Fruit fly (Drosophila melanogaster) whole organism, embryonic: ENCODE data around the gene CG10747.

ENCODE experiments used
- CG10979 ChIP-seq: fragments of 200-800 bp; sonication (Bioruptor generic); optimal IDR thresholded peaks from 2 replicates; lab custom pipeline; 2018; ENCODE audit warnings: missing biosample characterization, mild to moderate bottlenecking, missing genetic modification characterization, moderate library complexity
- CG11093 ChIP-seq: fragments of 200-800 bp; sonication (Bioruptor generic); IDR thresholded peaks from 3 replicates; pipeline ENCODE4 v1.3.6; 2022; ENCODE audit warnings: missing biosample characterization, missing genetic modification characterization
- CG11695 ChIP-seq: fragments of 200-800 bp; sonication (Bioruptor generic); IDR thresholded peaks from 3 replicates; pipeline ENCODE4 v1.3.6; 2022; ENCODE audit warnings: missing biosample characterization, missing genetic modification characterization
- CG12744 ChIP-seq: fragments of 200-800 bp; sonication (Bioruptor generic); optimal IDR thresholded peaks from 2 replicates; lab custom pipeline; 2016; ENCODE audit warnings: missing biosample characterization, missing genetic modification characterization
- CG14860 ChIP-seq: fragments of 200-800 bp; sonication (Bioruptor generic); IDR thresholded peaks from 3 replicates; pipeline ENCODE4 v1.3.6; 2022; ENCODE audit warnings: missing biosample characterization, missing genetic modification characterization; ENCODE audit not compliant: partially characterized antibody
- CG1603 ChIP-seq: fragments of 200-800 bp; sonication (Bioruptor generic); optimal IDR thresholded peaks from 2 replicates; lab custom pipeline; 2019; ENCODE audit warnings: missing biosample characterization, mild to moderate bottlenecking, missing genetic modification characterization, moderate library complexity
- CG17359 ChIP-seq: fragments of 200-800 bp; sonication (Bioruptor generic); optimal IDR thresholded peaks from 3 replicates; lab custom pipeline; 2018; ENCODE audit warnings: missing biosample characterization, mild to moderate bottlenecking, missing genetic modification characterization, moderate library complexity
- CG1792 ChIP-seq: fragments of 200-800 bp; sonication (Bioruptor generic); optimal IDR thresholded peaks from 2 replicates; lab custom pipeline; 2016; ENCODE audit warnings: missing biosample characterization, missing genetic modification characterization
- CG2120 ChIP-seq: fragments of 200-800 bp; sonication (Bioruptor generic); optimal IDR thresholded peaks from 3 replicates; lab custom pipeline; 2016; ENCODE audit warnings: missing biosample characterization, missing genetic modification characterization
- CG30020 ChIP-seq: fragments of 200-800 bp; optimal IDR thresholded peaks from 2 replicates; lab custom pipeline; 2019; ENCODE audit warnings: missing biosample characterization, mild to moderate bottlenecking, missing genetic modification characterization, moderate library complexity
- CG30403 ChIP-seq: fragments of 200-800 bp; sonication (Bioruptor generic); optimal IDR thresholded peaks from 3 replicates; lab custom pipeline; 2016; ENCODE audit warnings: missing biosample characterization, missing genetic modification characterization
- CG3163 ChIP-seq: fragments of 200-800 bp; sonication (Bioruptor generic); optimal IDR thresholded peaks from 3 replicates; lab custom pipeline; 2016; ENCODE audit warnings: missing biosample characterization, missing genetic modification characterization
- CG32772 ChIP-seq: fragments of 200-800 bp; sonication (Bioruptor generic); IDR thresholded peaks from 2 replicates; pipeline ENCODE4 v1.3.6; 2022; ENCODE audit warnings: missing biosample characterization, missing genetic modification characterization
- CG34224 ChIP-seq: fragments of 200-800 bp; sonication (Bioruptor generic); IDR thresholded peaks from 3 replicates; pipeline ENCODE4 v1.3.6; 2022; ENCODE audit warnings: missing biosample characterization, missing genetic modification characterization; ENCODE audit not compliant: partially characterized antibody
- CG7786 ChIP-seq: fragments of 200-800 bp; sonication (Bioruptor generic); optimal IDR thresholded peaks from 2 replicates; lab custom pipeline; 2016; ENCODE audit warnings: missing biosample characterization, missing genetic modification characterization
- CG7928 ChIP-seq: fragments of 200-800 bp; sonication (Bioruptor generic); optimal IDR thresholded peaks from 2 replicates; lab custom pipeline; 2017; ENCODE audit warnings: missing biosample characterization, mild to moderate bottlenecking, missing genetic modification characterization
- CG8281 ChIP-seq: fragments of 200-800 bp; sonication (Bioruptor generic); optimal IDR thresholded peaks from 2 replicates; lab custom pipeline; 2018; ENCODE audit warnings: missing biosample characterization, mild to moderate bottlenecking, missing genetic modification characterization, moderate library complexity
- CG8359 ChIP-seq: fragments of 200-800 bp; sonication (Bioruptor generic); optimal IDR thresholded peaks from 2 replicates; lab custom pipeline; 2017; ENCODE audit warnings: missing biosample characterization, mild to moderate bottlenecking, missing genetic modification characterization, borderline replicate concordance
- CG8765 ChIP-seq: fragments of 200-800 bp; sonication (Bioruptor generic); IDR thresholded peaks from 2 replicates; pipeline ENCODE4 v1.3.6; 2022; ENCODE audit warnings: missing biosample characterization, missing genetic modification characterization
- Gug ChIP-seq: fragments of 200-800 bp; sonication (Bioruptor generic); IDR thresholded peaks from 4 replicates; pipeline ENCODE4 v1.3.6; 2022; ENCODE audit warnings: missing biosample characterization, missing genetic modification characterization
- H15 ChIP-seq: fragments of 200-800 bp; sonication (Bioruptor generic); IDR thresholded peaks from 3 replicates; pipeline ENCODE4 v1.3.6; 2022; ENCODE audit warnings: missing biosample characterization, missing genetic modification characterization
- Max ChIP-seq: fragments of 200-800 bp; sonication (Bioruptor generic); optimal IDR thresholded peaks from 2 replicates; lab custom pipeline; 2016; ENCODE audit warnings: missing biosample characterization, mild to moderate bottlenecking, missing genetic modification characterization
- Med ChIP-seq: fragments of 200-800 bp; sonication (Bioruptor generic); peaks from one replicate; lab custom pipeline; 2016; ENCODE audit warnings: missing biosample characterization, missing genetic modification characterization, mild to moderate bottlenecking, inconsistent platforms, moderate library complexity
- NfI ChIP-seq: fragments of 200-800 bp; sonication (Bioruptor generic); optimal IDR thresholded peaks from 3 replicates; lab custom pipeline; 2018; ENCODE audit warnings: missing biosample characterization, mild to moderate bottlenecking, missing genetic modification characterization, moderate library complexity
- Opbp ChIP-seq: fragments of 200-800 bp; sonication (Bioruptor generic); IDR thresholded peaks from 3 replicates; pipeline ENCODE4 v1.3.6; 2022; ENCODE audit warnings: missing biosample characterization, missing genetic modification characterization; ENCODE audit not compliant: partially characterized antibody
- Ptx1 ChIP-seq: fragments of 200-800 bp; sonication (Bioruptor generic); IDR thresholded peaks from 2 replicates; pipeline ENCODE4 v1.3.6; 2022; ENCODE audit warnings: missing biosample characterization, missing genetic modification characterization
- YL-1 ChIP-seq: fragments of 200-800 bp; sonication (Bioruptor generic); optimal IDR thresholded peaks from 3 replicates; lab custom pipeline; 2017; ENCODE audit warnings: missing biosample characterization, mild to moderate bottlenecking, missing genetic modification characterization
- abd-A ChIP-seq: fragments of 200-800 bp; sonication (Bioruptor generic); optimal IDR thresholded peaks from 3 replicates; lab custom pipeline; 2019; ENCODE audit warnings: missing biosample characterization, mild to moderate bottlenecking, missing genetic modification characterization, moderate library complexity
- amos ChIP-seq: fragments of 200-800 bp; sonication (Bioruptor generic); IDR thresholded peaks from 2 replicates; pipeline ENCODE4 v1.3.6; 2022; ENCODE audit warnings: missing biosample characterization, missing genetic modification characterization; ENCODE audit not compliant: partially characterized antibody
- btn ChIP-seq: fragments of 200-800 bp; sonication (Bioruptor generic); optimal IDR thresholded peaks from 2 replicates; lab custom pipeline; 2016; ENCODE audit warnings: missing biosample characterization, missing genetic modification characterization
- fru ChIP-seq: fragments of >200 bp; optimal IDR thresholded peaks from 2 replicates; lab custom pipeline; 2017
- gce ChIP-seq: fragments of 200-800 bp; sonication (Bioruptor generic); IDR thresholded peaks from 3 replicates; pipeline ENCODE4 v1.3.6; 2022; ENCODE audit warnings: missing biosample characterization, missing genetic modification characterization
- grn ChIP-seq: fragments of 200-800 bp; sonication (Bioruptor generic); optimal IDR thresholded peaks from 3 replicates; lab custom pipeline; 2017; ENCODE audit warnings: missing biosample characterization, missing genetic modification characterization
- gro ChIP-seq: fragments of 200-800 bp; sonication (Bioruptor generic); optimal IDR thresholded peaks from 2 replicates; lab custom pipeline; 2016; ENCODE audit warnings: missing biosample characterization, missing genetic modification characterization
- gt ChIP-seq: fragments of 200-800 bp; sonication (Bioruptor generic); IDR thresholded peaks from 2 replicates; pipeline ENCODE4 v1.3.6; 2022; ENCODE audit warnings: missing biosample characterization, missing genetic modification characterization
- ham ChIP-seq: fragments of 200-800 bp; sonication (Bioruptor generic); IDR thresholded peaks from 2 replicates; pipeline ENCODE4 v1.3.6; 2022; ENCODE audit warnings: missing biosample characterization, missing genetic modification characterization
- hth ChIP-seq: fragments of >200 bp; optimal IDR thresholded peaks from 2 replicates; lab custom pipeline; 2017; ENCODE audit warnings: inconsistent platforms
- klu ChIP-seq: fragments of 200-800 bp; sonication (Bioruptor generic); IDR thresholded peaks from 2 replicates; pipeline ENCODE4 v1.3.6; 2022; ENCODE audit warnings: missing biosample characterization, missing genetic modification characterization
- lbe ChIP-seq: fragments of 200-800 bp; sonication (Bioruptor generic); optimal IDR thresholded peaks from 2 replicates; lab custom pipeline; 2016; ENCODE audit warnings: missing biosample characterization, mild to moderate bottlenecking, missing genetic modification characterization
- luna ChIP-seq: fragments of 200-800 bp; sonication (Bioruptor generic); optimal IDR thresholded peaks from 2 replicates; lab custom pipeline; 2016; ENCODE audit warnings: missing biosample characterization, missing genetic modification characterization
- mirr ChIP-seq: fragments of 200-800 bp; sonication (Bioruptor generic); optimal IDR thresholded peaks from 3 replicates; lab custom pipeline; 2018; ENCODE audit warnings: missing biosample characterization, mild to moderate bottlenecking, missing genetic modification characterization
- odd ChIP-seq: fragments of 200-800 bp; sonication (Bioruptor generic); optimal IDR thresholded peaks from 2 replicates; lab custom pipeline; 2017; ENCODE audit warnings: missing biosample characterization, mild to moderate bottlenecking, missing genetic modification characterization
- peb ChIP-seq: fragments of 200-800 bp; sonication (Bioruptor generic); IDR thresholded peaks from 2 replicates; pipeline ENCODE4 v1.3.6; 2022; ENCODE audit warnings: missing biosample characterization, missing genetic modification characterization
- pho ChIP-seq: fragments of 200-800 bp; sonication (Bioruptor generic); optimal IDR thresholded peaks from 2 replicates; lab custom pipeline; 2016; ENCODE audit warnings: missing biosample characterization, missing genetic modification characterization
- sens ChIP-seq: fragments of 200-800 bp; sonication (Bioruptor generic); peaks from one replicate; lab custom pipeline; 2016; ENCODE audit warnings: missing biosample characterization, missing genetic modification characterization
- sisA ChIP-seq: fragments of 200-800 bp; sonication (Bioruptor generic); IDR thresholded peaks from 2 replicates; pipeline ENCODE4 v1.3.6; 2022; ENCODE audit warnings: missing biosample characterization, missing genetic modification characterization
- stwl ChIP-seq: fragments of 200-800 bp; sonication (Bioruptor generic); optimal IDR thresholded peaks from 3 replicates; lab custom pipeline; 2018; ENCODE audit warnings: missing biosample characterization, mild to moderate bottlenecking, missing genetic modification characterization, moderate library complexity
- unc-4 ChIP-seq: fragments of 200-800 bp; sonication (Bioruptor generic); IDR thresholded peaks from 2 replicates; pipeline ENCODE4 v1.3.6; 2022; ENCODE audit warnings: missing biosample characterization, missing genetic modification characterization; ENCODE audit not compliant: partially characterized antibody
- usp ChIP-seq: fragments of >200 bp; optimal IDR thresholded peaks from 2 replicates; lab custom pipeline; 2017; ENCODE audit warnings: missing biosample characterization, missing genetic modification characterization
- zf30C ChIP-seq: fragments of 200-800 bp; sonication (Bioruptor generic); optimal IDR thresholded peaks from 3 replicates; lab custom pipeline; 2018; ENCODE audit warnings: missing biosample characterization, mild to moderate bottlenecking, missing genetic modification characterization

CG10747 gene

dm6 chr2L:20120388-20121232 is 29.5 kb upstream of the CG10747 start (continued):
- TF ChIP-seq CG1603 (peak; percentile 90), CG30403 (peak; percentile 94), CG11695 (GFP tag; lab: Robert Waterston, UW) (no peak), unc-4 (GFP tag; lab: Robert Waterston, UW) (peak; percentile 60), odd (GFP tag; lab: Kevin White, UChicago) (peak; percentile 18), CG8359 (GFP tag; lab: Kevin White, UChicago) (no peak), btn (GFP tag; lab: Kevin White, UChicago) (peak; percentile 70), peb (GFP tag; lab: Robert Waterston, UW) (peak; percentile 72), CG11093 (GFP tag; lab: Robert Waterston, UW) (peak; percentile 83; the same call in 2 of the 3 replicates), CG8765 (GFP tag; lab: Robert Waterston, UW) (peak; percentile 85), YL-1 (GFP tag; lab: Kevin White, UChicago) (no peak), CG7928 (GFP tag; lab: Kevin White, UChicago) (no peak), fru (lab: Kevin White, UChicago) (no peak), luna (GFP tag; lab: Kevin White, UChicago) (peak; percentile 87), hth (lab: Kevin White, UChicago) (no peak), CG17359 (tag; lab: Kevin White, UChicago) (peak; percentile 81), Ptx1 (GFP tag; lab: Robert Waterston, UW) (peak; percentile 96), CG3163 (GFP tag; lab: Kevin White, UChicago) (peak; percentile 82), H15 (GFP tag; lab: Robert Waterston, UW) (peak; percentile 95), CG12744 (GFP tag; lab: Kevin White, UChicago) (peak; percentile 86), lbe (no peak), usp (GFP tag; lab: Kevin White, UChicago) (no peak), Opbp (GFP tag; lab: Robert Waterston, UW) (peak; percentile 79), mirr (GFP tag; lab: Kevin White, UChicago) (peak; percentile 77), sens (peak; percentile 96), gro (GFP tag; lab: Kevin White, UChicago) (no peak), CG32772 (GFP tag; lab: Robert Waterston, UW) (peak; percentile 96), CG7786 (GFP tag; lab: Kevin White, UChicago) (peak; percentile 82), ham (peak; percentile 18; the same call in 1 of the 2 replicates), amos (GFP tag; lab: Robert Waterston, UW) (peak; percentile 79), gce (GFP tag; lab: Robert Waterston, UW) (peak; percentile 83; the same call in 2 of the 3 replicates), CG30020 (tag; lab: Kevin White, UChicago) (peak; percentile 66), Med (peak; percentile 99), sisA (GFP tag; lab: Robert Waterston, UW) (peak; percentile 98), abd-A (tag; lab: Kevin White, UChicago) (no peak), gt (peak; percentile 79; the same call in 1 of the 2 replicates), klu (GFP tag; lab: Robert Waterston, UW) (peak; percentile 77), CG34224 (GFP tag; lab: Robert Waterston, UW) (peak; percentile 67), zf30C (GFP tag; lab: Kevin White, UChicago) (peak; percentile 93), CG1792 (peak; percentile 78), CG8281 (peak; percentile 6), CG10979 (peak; percentile 65), CG14860 (GFP tag; lab: Robert Waterston, UW) (peak; percentile 57; the same call in 2 of the 3 replicates), Gug (GFP tag; lab: Robert Waterston, UW) (peak; percentile 97), stwl (tag; lab: Kevin White, UChicago) (peak; percentile 31), pho (GFP tag; lab: Kevin White, UChicago) (peak; percentile 79), NfI (GFP tag; lab: Kevin White, UChicago) (peak; percentile 90), grn (peak; percentile 41), CG2120 (GFP tag; lab: Kevin White, UChicago) (peak; percentile 93), Max (GFP tag; lab: Kevin White, UChicago) (peak; percentile 60)
